Fruit fly (Drosophila melanogaster) whole organism, pupa: Measurements from ENCODE around the gene CG17780.

ENCODE experiments used
- CG10348 ChIP-seq: fragments of 200-800 bp; sonication (Bioruptor generic); IDR thresholded peaks from 2 replicates; pipeline ENCODE4 v1.3.6; 2022; ENCODE audit warnings: missing biosample characterization, missing genetic modification characterization
- CG12605 ChIP-seq: fragments of 200-800 bp; sonication (Bioruptor generic); IDR thresholded peaks from 2 replicates; pipeline ENCODE4 v1.3.6; 2022; ENCODE audit warnings: missing biosample characterization, missing genetic modification characterization
- CG13204 ChIP-seq: fragments of 200-800 bp; sonication (Bioruptor generic); optimal IDR thresholded peaks from 2 replicates; lab custom pipeline; 2018; ENCODE audit warnings: missing biosample characterization, mild to moderate bottlenecking, missing genetic modification characterization, moderate library complexity
- CG14655 ChIP-seq: fragments of 200-800 bp; sonication (Bioruptor generic); optimal IDR thresholded peaks from 3 replicates; lab custom pipeline; 2017; ENCODE audit warnings: mild to moderate bottlenecking, missing biosample characterization, missing genetic modification reagents, missing genetic modification characterization
- CG15710 ChIP-seq: fragments of 200-800 bp; sonication (Bioruptor generic); optimal IDR thresholded peaks from 2 replicates; lab custom pipeline; 2018; ENCODE audit warnings: missing biosample characterization, mild to moderate bottlenecking, missing genetic modification characterization, moderate library complexity
- CG17806 ChIP-seq: fragments of 200-800 bp; sonication (Bioruptor generic); optimal IDR thresholded peaks from 2 replicates; lab custom pipeline; 2018; ENCODE audit warnings: missing biosample characterization, mild to moderate bottlenecking, missing genetic modification characterization, moderate library complexity
- CG32121 ChIP-seq: fragments of 200-800 bp; sonication (Bioruptor generic); IDR thresholded peaks from 2 replicates; pipeline ENCODE4 v1.3.6; 2022; ENCODE audit warnings: missing biosample characterization, missing genetic modification characterization
- CG34367 ChIP-seq: fragments of 200-800 bp; sonication (Bioruptor generic); optimal IDR thresholded peaks from 2 replicates; lab custom pipeline; 2018; ENCODE audit warnings: missing biosample characterization, mild to moderate bottlenecking, missing genetic modification characterization
- CG4496 ChIP-seq: fragments of 200-800 bp; sonication (Bioruptor generic); IDR thresholded peaks from 3 replicates; pipeline ENCODE4 v1.3.6; 2022; ENCODE audit warnings: missing biosample characterization, missing genetic modification characterization
- CG8159 ChIP-seq: fragments of 200-800 bp; sonication (Bioruptor generic); optimal IDR thresholded peaks from 3 replicates; lab custom pipeline; 2018; ENCODE audit warnings: missing biosample characterization, mild to moderate bottlenecking, missing genetic modification characterization, moderate library complexity
- CG8301 ChIP-seq: fragments of 200-800 bp; sonication (Bioruptor generic); optimal IDR thresholded peaks from 2 replicates; lab custom pipeline; 2018; ENCODE audit warnings: missing biosample characterization, mild to moderate bottlenecking, missing genetic modification characterization
- CG9948 ChIP-seq: fragments of 200-800 bp; sonication (Bioruptor generic); optimal IDR thresholded peaks from 2 replicates; lab custom pipeline; 2018; ENCODE audit warnings: missing biosample characterization, mild to moderate bottlenecking, missing genetic modification characterization, moderate library complexity
- D1 ChIP-seq: fragments of 200-800 bp; sonication (Bioruptor generic); optimal IDR thresholded peaks from 2 replicates; lab custom pipeline; 2018; ENCODE audit warnings: missing biosample characterization, mild to moderate bottlenecking, missing genetic modification characterization, moderate library complexity
- EcR ChIP-seq: fragments of 200-800 bp; sonication (Bioruptor generic); optimal IDR thresholded peaks from 3 replicates; lab custom pipeline; 2019; ENCODE audit warnings: missing biosample characterization, missing genetic modification characterization, mild to moderate bottlenecking, moderate library complexity, missing genetic modification reagents
- Ets98B ChIP-seq: fragments of 200-800 bp; sonication (Bioruptor generic); IDR thresholded peaks from 2 replicates; pipeline ENCODE4 v1.3.6; 2022; ENCODE audit warnings: missing biosample characterization, missing genetic modification characterization
- Pif1A ChIP-seq: fragments of 200-800 bp; sonication (Bioruptor generic); optimal IDR thresholded peaks from 3 replicates; lab custom pipeline; 2016; ENCODE audit warnings: missing biosample characterization, missing genetic modification characterization
- Pif1B ChIP-seq: fragments of 200-800 bp; sonication (Bioruptor generic); optimal IDR thresholded peaks from 3 replicates; lab custom pipeline; 2016; ENCODE audit warnings: missing biosample characterization, missing genetic modification characterization
- Snoo ChIP-seq: fragments of 200-800 bp; sonication (Bioruptor generic); optimal IDR thresholded peaks from 3 replicates; lab custom pipeline; 2017; ENCODE audit warnings: missing biosample characterization, mild to moderate bottlenecking, missing genetic modification characterization, inconsistent platforms
- fd96Ca ChIP-seq: fragments of 200-800 bp; sonication (Bioruptor generic); IDR thresholded peaks from 3 replicates; pipeline ENCODE4 v1.3.6; 2022; ENCODE audit warnings: missing biosample characterization, missing genetic modification characterization
- gl ChIP-seq: fragments of 200-800 bp; sonication (Bioruptor generic); optimal IDR thresholded peaks from 2 replicates; lab custom pipeline; 2018; ENCODE audit warnings: missing biosample characterization, mild to moderate bottlenecking, missing genetic modification characterization
- rn ChIP-seq: fragments of 200-800 bp; sonication (Bioruptor generic); IDR thresholded peaks from 2 replicates; pipeline ENCODE4 v1.3.6; 2022; ENCODE audit warnings: missing biosample characterization, missing genetic modification characterization

CG17780 gene

DNA sequence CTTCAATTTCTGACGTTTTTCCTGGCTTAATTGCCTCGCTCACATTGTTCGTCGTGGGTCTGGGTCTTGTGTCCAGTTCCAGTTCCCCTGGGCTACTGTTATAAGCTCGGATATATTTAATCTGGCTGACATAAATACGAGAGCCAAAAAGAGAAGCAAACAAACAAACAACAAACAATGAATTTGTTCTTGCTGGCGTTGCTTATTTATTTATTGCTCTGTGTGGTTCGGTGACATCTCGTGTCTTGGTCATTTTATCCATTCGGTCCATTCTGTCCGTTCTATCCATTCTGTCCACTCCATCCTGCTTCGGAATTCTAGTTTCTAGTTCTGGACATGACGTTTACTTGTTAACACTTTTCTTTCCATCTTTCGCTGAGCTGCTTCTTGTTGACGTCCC is at the start of gene CG17780:
Gene CG17780, minus strand, starts transcription at position 101 of the 400 bp plus-strand sequence.
- TF ChIP-seq CG8159 (tag; lab: Kevin White, UChicago) (no peak), CG14655 (no peak), CG9948 (tag; lab: Kevin White, UChicago) (no peak)

DNA sequence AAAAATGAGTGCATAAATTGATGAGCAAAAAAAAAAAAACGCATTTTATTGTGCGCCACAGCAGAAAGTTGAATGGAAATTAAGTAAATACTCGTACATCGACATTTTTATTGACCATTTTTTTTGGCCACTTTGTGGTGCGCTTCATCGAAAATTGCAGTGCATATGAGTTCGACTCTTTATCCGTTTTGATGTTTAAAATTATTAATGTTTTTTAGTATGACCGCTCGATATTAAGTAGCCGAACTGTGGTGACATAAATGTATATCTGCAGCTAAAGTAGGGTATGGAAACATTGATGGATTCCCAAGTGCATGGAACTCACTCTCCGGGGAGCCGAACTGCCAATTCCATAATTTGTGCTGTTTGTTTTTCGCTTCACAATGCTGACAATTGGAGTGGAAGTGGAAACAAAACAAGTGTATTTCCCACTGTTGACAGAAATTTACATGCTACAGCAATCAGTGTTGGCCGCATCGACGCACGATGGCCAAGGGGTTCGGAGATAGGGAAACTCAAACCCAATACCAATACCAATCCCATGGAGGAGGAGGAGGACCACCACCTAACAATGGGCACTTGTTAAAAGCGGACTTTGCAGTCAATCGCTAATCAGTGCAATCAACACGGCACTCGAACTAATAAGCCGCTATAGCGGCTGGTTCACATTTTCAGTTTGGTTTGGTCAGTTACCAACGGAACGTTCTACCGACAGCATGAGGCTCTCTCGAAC is 7.5 kb upstream of the CG17780 start, which contains the start of gene CG13616:
Gene CG13616, plus strand, starts transcription at position 683 of the 733 bp plus-strand sequence.
- no peak for TF ChIP-seq CG13204 (GFP tag; lab: Kevin White, UChicago)
- no peak for TF ChIP-seq Snoo (tag; lab: Kevin White, UChicago)
- no peak for TF ChIP-seq rn (GFP tag; lab: Robert Waterston, UW)
- no peak for TF ChIP-seq Pif1B
- TF ChIP-seq CG17806, result no peak
- no peak for TF ChIP-seq D1
- no peak for TF ChIP-seq CG10348
- no peak for TF ChIP-seq CG34367 (tag; lab: Kevin White, UChicago)
- no peak for TF ChIP-seq EcR (GFP tag; lab: Kevin White, UChicago)
- TF ChIP-seq Pif1A (GFP tag; lab: Kevin White, UChicago), result no peak
- TF ChIP-seq CG12605 (GFP tag; lab: Robert Waterston, UW), result no peak
- TF ChIP-seq CG8301 (tag; lab: Kevin White, UChicago), result no peak
- TF ChIP-seq CG8159 (tag; lab: Kevin White, UChicago), result no peak
- TF ChIP-seq CG14655, result no peak
- no peak for TF ChIP-seq CG32121
- TF ChIP-seq CG9948 (tag; lab: Kevin White, UChicago), result no peak

DNA sequence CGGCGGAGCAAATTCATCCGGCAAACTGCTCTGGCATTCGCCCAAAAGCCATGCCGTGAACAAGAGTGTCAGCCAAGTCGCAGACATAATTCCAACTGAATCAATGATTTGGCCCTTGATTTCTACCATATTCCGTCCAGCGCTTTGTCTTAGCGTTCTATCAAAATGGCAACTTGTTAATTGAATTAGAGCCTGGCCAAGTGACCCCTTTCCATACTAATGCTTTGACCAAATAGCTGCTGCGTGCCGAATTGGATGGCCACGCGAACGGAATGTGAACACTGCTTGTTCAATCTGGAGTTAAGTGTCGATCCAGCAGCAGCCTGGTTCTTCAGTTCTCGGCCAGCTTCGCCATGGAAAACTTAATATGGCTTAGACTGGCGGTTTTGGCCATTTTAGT is 5.4 kb upstream of the CG17780 start, which contains the start of the genes CG5768 and CG13615:
Gene CG5768, minus strand, starts transcription at position 101 of the 400 bp plus-strand sequence.
Gene CG13615, plus strand, starts transcription at position 280 of the 400 bp plus-strand sequence.
- TF ChIP-seq Ets98B (GFP tag; lab: Robert Waterston, UW), result no peak
- no peak for TF ChIP-seq rn (GFP tag; lab: Robert Waterston, UW)
- no peak for TF ChIP-seq CG34367 (tag; lab: Kevin White, UChicago)
- TF ChIP-seq gl, result no peak
- no peak for TF ChIP-seq CG4496 (GFP tag; lab: Robert Waterston, UW)
- TF ChIP-seq CG14655, result no peak
- TF ChIP-seq CG8301 (tag; lab: Kevin White, UChicago), result no peak
- TF ChIP-seq Pif1A (GFP tag; lab: Kevin White, UChicago), result no peak
- TF ChIP-seq CG12605 (GFP tag; lab: Robert Waterston, UW), result no peak
- TF ChIP-seq Snoo (tag; lab: Kevin White, UChicago), result no peak
- no peak for TF ChIP-seq CG10348
- no peak for TF ChIP-seq EcR (GFP tag; lab: Kevin White, UChicago)
- TF ChIP-seq CG9948 (tag; lab: Kevin White, UChicago), result no peak

DNA sequence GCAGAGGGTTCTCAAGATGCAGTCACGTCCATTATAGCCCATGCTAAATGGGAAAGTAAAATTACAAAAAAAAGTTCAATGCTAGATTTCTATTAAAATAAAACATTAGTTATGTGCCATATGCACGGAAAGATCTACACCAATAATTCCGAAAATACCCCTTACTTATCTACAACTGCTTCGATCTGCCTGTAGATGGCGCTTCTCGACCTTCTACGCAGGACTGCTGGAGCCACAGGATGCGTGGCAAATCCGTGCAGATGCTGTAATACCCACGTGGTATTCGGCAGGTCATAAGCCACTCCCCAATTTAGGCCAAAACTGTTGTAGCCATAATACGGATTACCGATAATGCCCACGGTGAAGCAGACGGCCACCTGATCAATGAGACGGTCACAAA is 1.6 kb upstream of the CG17780 start:
- TF ChIP-seq CG8159 (tag; lab: Kevin White, UChicago) (no peak), CG14655 (no peak), rn (GFP tag; lab: Robert Waterston, UW) (no peak), CG10348 (no peak), Pif1B (no peak), CG34367 (tag; lab: Kevin White, UChicago) (no peak), gl (no peak), CG12605 (GFP tag; lab: Robert Waterston, UW) (no peak), EcR (GFP tag; lab: Kevin White, UChicago) (no peak), CG17806 (no peak), fd96Ca (no peak), CG13204 (GFP tag; lab: Kevin White, UChicago) (no peak), CG4496 (GFP tag; lab: Robert Waterston, UW) (no peak), CG32121 (no peak), Snoo (tag; lab: Kevin White, UChicago) (no peak), CG9948 (tag; lab: Kevin White, UChicago) (no peak), CG15710 (tag; lab: Kevin White, UChicago) (no peak), Ets98B (GFP tag; lab: Robert Waterston, UW) (no peak), CG8301 (tag; lab: Kevin White, UChicago) (no peak)

DNA sequence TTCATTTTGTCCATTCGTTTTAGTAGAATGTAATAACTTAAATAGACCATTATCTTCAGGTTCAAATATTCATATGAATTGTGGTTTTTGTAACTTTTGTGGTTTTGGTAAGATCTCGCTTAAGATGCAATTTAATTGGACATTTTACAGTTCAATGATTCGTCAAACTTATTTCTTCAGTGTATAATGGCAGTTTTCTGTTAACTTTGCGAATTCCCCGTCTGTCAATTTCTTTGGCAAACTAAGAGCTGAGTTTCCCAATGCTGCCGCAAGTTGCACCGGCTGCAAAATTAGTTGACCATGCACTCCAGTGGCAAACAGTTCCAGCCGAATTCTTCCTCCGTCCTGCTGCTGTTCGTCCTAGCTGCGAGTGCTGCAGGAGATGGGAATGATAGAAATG is 8.3 kb downstream of the CG17780 start, which contains the start of gene CG33342:
Gene CG33342, plus strand, starts transcription at position 301 of the 400 bp plus-strand sequence.
- TF ChIP-seq Ets98B (GFP tag; lab: Robert Waterston, UW) (no peak), CG9948 (tag; lab: Kevin White, UChicago) (no peak)

DNA sequence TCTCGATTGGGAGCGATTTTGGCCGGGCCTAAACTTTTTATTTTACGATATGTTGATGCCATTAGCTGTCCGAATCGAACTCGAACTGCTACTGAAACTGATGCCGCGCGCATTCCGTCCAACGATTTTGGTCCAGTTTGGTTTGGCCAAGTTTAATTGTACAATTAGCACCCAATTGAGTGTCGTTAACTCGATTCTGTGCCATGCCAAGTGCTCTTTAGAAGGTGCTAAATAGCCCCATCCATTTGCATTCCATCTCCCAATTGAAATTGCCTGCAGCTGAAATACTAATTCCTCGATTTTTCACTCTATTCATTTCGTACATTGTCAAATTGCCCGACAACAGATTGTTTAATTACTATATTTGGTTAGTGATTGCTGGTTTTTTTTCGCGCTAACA is 9.3 kb downstream of the CG17780 start, which contains the start of gene CG17781:
Gene CG17781, minus strand, starts transcription at position 101 of the 400 bp plus-strand sequence.
- TF ChIP-seq CG32121 (no peak), Pif1B (no peak), fd96Ca (no peak), CG13204 (GFP tag; lab: Kevin White, UChicago) (no peak), Snoo (tag; lab: Kevin White, UChicago) (no peak), CG8159 (tag; lab: Kevin White, UChicago) (no peak), D1 (no peak), EcR (GFP tag; lab: Kevin White, UChicago) (no peak), CG12605 (GFP tag; lab: Robert Waterston, UW) (no peak), CG34367 (tag; lab: Kevin White, UChicago) (no peak), CG4496 (GFP tag; lab: Robert Waterston, UW) (no peak), Pif1A (GFP tag; lab: Kevin White, UChicago) (no peak)
